Worm (Caenorhabditis elegans) whole organism, early embryonic: ENCODE measurements around the gene fbxa-220.

ENCODE experiments used
- F13C5.2 ChIP-seq: sonication (generic microtip); optimal IDR thresholded peaks from 2 replicates; lab custom pipeline; 2017; ENCODE audit warnings: mild to moderate bottlenecking, missing genetic modification characterization, inconsistent platforms, missing compliant biosample characterization
- aly-1 ChIP-seq: sonication (generic microtip); optimal IDR thresholded peaks from 2 replicates; lab custom pipeline; 2016; ENCODE audit warnings: missing genetic modification characterization, missing compliant biosample characterization
- ama-1 ChIP-seq: fragments of 150-350 bp; optimal IDR thresholded peaks from 2 replicates; lab custom pipeline; 2014
- ets-7 ChIP-seq: sonication (generic microtip); optimal IDR thresholded peaks from 2 replicates; lab custom pipeline; 2016; ENCODE audit warnings: missing genotype, missing genetic modification characterization, missing compliant biosample characterization
- flt-1 ChIP-seq: fragments of 200-800 bp; sonication (Bioruptor generic); IDR thresholded peaks from 2 replicates; pipeline ENCODE4 v1.3.6; 2022; ENCODE audit warnings: missing genetic modification characterization, missing compliant biosample characterization
- hmbx-1 ChIP-seq: sonication (generic microtip); optimal IDR thresholded peaks from 2 replicates; lab custom pipeline; 2016; ENCODE audit warnings: mild to moderate bottlenecking, missing genetic modification characterization, missing compliant biosample characterization
- hmg-4 ChIP-seq: fragments of 200-800 bp; sonication (Bioruptor generic); optimal IDR thresholded peaks from 2 replicates; lab custom pipeline; 2018; ENCODE audit warnings: mild to moderate bottlenecking, missing genetic modification characterization, missing compliant biosample characterization
- scrt-1 ChIP-seq: fragments of 200-800 bp; sonication (Bioruptor generic); IDR thresholded peaks from 2 replicates; pipeline ENCODE4 v1.3.6; 2022; ENCODE audit warnings: missing genetic modification characterization, missing compliant biosample characterization
- sea-1 ChIP-seq: fragments of 200-800 bp; sonication (Bioruptor generic); conservative IDR thresholded peaks from 2 replicates; pipeline ENCODE4 v1.3.6; 2022; ENCODE audit warnings: missing genetic modification characterization, missing compliant biosample characterization
- tbx-37 ChIP-seq: fragments of 200-800 bp; sonication (Bioruptor generic); conservative IDR thresholded peaks from 2 replicates; pipeline ENCODE4 v1.3.6; 2022; ENCODE audit warnings: missing genetic modification reagents, missing genetic modification characterization, missing compliant biosample characterization

- TF ChIP-seq ama-1 (lab: Kevin White, UChicago) (no peak), sea-1 (GFP tag; lab: Robert Waterston, UW) (no peak), hmg-4 (GFP tag; lab: Kevin White, UChicago) (no peak), tbx-37 (GFP tag; lab: Robert Waterston, UW) (no peak), aly-1 (tag; lab: Kevin White, UChicago) (peak; percentile 54), flt-1 (GFP tag; lab: Robert Waterston, UW) (no peak), F13C5.2 (tag; lab: Kevin White, UChicago) (no peak), hmbx-1 (tag; lab: Kevin White, UChicago) (no peak), ets-7 (tag; lab: Kevin White, UChicago) (no peak), scrt-1 (no peak)
These were observed 17.4 kb downstream of the fbxa-220 start for ce11 chrIII:11466420-11467188.
